Worm (Caenorhabditis elegans): Measurements from ENCODE around the gene C05D11.5.
A peak's percentile ranks its signal among the peaks of the same experiment; 100 is the strongest.

C05D11.5 gene

DNA sequence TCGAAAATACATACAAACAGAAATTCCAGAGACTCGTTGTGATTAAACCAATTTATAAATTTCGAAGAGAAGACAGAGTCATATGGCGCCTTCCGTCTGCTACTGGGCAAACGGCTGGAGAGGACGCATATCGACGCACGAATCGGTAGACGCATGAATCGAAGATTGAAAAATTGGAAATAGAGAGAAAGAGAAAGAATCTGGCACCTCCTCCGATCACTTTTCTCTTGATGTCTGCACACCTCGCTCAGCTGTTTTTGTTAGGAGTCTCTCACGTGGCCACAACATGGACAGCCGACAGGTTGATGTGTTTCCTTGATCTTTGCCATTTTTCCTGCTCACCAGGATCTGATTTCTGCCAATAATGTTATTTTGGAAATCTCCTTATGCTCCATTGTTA lies 51.7 kb downstream of the C05D11.5 start:
- TF ChIP-seq nfya-1 (tag; optimal IDR thresholded peaks at IDR 0.05; ENCODE audit: insufficient read depth), result peak; percentile 42
- no peak for TF ChIP-seq ZK546.5 (tag; optimal IDR thresholded peaks at IDR 0.05)
- no peak for TF ChIP-seq R02D3.7 (tag; optimal IDR thresholded peaks at IDR 0.05)
- TF ChIP-seq nhr-25 (tag; optimal IDR thresholded peaks at IDR 0.05), result no peak
- no peak for TF ChIP-seq fos-1 (tag; optimal IDR thresholded peaks at IDR 0.05)
- peak; percentile 44 for TF ChIP-seq lin-39 (tag; optimal IDR thresholded peaks at IDR 0.05)
- peak; percentile 42 for TF ChIP-seq nhr-43 (tag; optimal IDR thresholded peaks at IDR 0.05; ENCODE audit: poor library complexity, severe bottlenecking)
- TF ChIP-seq fkh-2 (tag; optimal IDR thresholded peaks at IDR 0.05), result no peak
- no peak for TF ChIP-seq ama-1 (optimal IDR thresholded peaks at IDR 0.05)
- TF ChIP-seq elt-1 (tag; optimal IDR thresholded peaks at IDR 0.05), result peak; percentile 49
- no peak for TF ChIP-seq elt-3 (tag; optimal IDR thresholded peaks at IDR 0.05)
- no peak for TF ChIP-seq aly-2 (tag; optimal IDR thresholded peaks at IDR 0.05)

All from whole organism, L3 larva.